Fruit fly (Drosophila melanogaster) whole organism, adult: ENCODE results near the gene CG31301.

Experiments used
- CG11617 ChIP-seq: fragments of 200-800 bp; sonication (Bioruptor generic); optimal IDR thresholded peaks from 2 replicates; lab custom pipeline; 2017; ENCODE audit warnings: mild to moderate bottlenecking, missing biosample characterization, missing genetic modification reagents, missing genetic modification characterization
- CG1620 ChIP-seq: fragments of 200-800 bp; sonication (Bioruptor generic); optimal IDR thresholded peaks from 2 replicates; lab custom pipeline; 2016; ENCODE audit warnings: missing biosample characterization, missing genetic modification characterization
- CG33017 ChIP-seq: fragments of 200-800 bp; sonication (Bioruptor generic); optimal IDR thresholded peaks from 2 replicates; lab custom pipeline; 2018; ENCODE audit warnings: missing biosample characterization, mild to moderate bottlenecking, missing genetic modification characterization, moderate library complexity
- Mnt ChIP-seq: fragments of 200-800 bp; sonication (Bioruptor generic); optimal IDR thresholded peaks from 2 replicates; lab custom pipeline; 2016; ENCODE audit warnings: missing biosample characterization, mild to moderate bottlenecking, missing genetic modification characterization
- bab1 ChIP-seq: fragments of 200-800 bp; sonication (Bioruptor generic); optimal IDR thresholded peaks from 3 replicates; lab custom pipeline; 2019; ENCODE audit warnings: missing biosample characterization, mild to moderate bottlenecking, missing genetic modification characterization, moderate library complexity
- cnc ChIP-seq, 2 experiments: fragments of >200 bp; optimal IDR thresholded peaks; 2 replicates each; lab custom pipeline; 2017
- kay ChIP-seq: fragments of 200-800 bp; sonication (Bioruptor generic); peaks from one replicate; lab custom pipeline; 2016; ENCODE audit warnings: missing biosample characterization, missing genetic modification characterization, borderline replicate concordance
- toe ChIP-seq: fragments of 200-800 bp; sonication (Bioruptor generic); optimal IDR thresholded peaks from 2 replicates; lab custom pipeline; 2016; ENCODE audit warnings: missing biosample characterization, missing genetic modification characterization

dm6 chr3R:15330472-15330871, 15.5 kb upstream of the CG31301 start, which contains the start of gene mRpL9:
- TF ChIP-seq toe (GFP tag; lab: Kevin White, UChicago) = no peak
- peak; percentile 46 for TF ChIP-seq CG1620 (GFP tag; lab: Kevin White, UChicago)
- TF ChIP-seq cnc (optimal IDR thresholded peaks at IDR 0.05; lab: Kevin White, UChicago) = no peak
- peak; percentile 36 for TF ChIP-seq Mnt (GFP tag; lab: Kevin White, UChicago)
- TF ChIP-seq kay (GFP tag; lab: Kevin White, UChicago) = no peak
- TF ChIP-seq bab1 (GFP tag; lab: Kevin White, UChicago) = peak; percentile 30
- TF ChIP-seq CG33017 = no peak
- TF ChIP-seq CG11617 (GFP tag; lab: Kevin White, UChicago) = no peak
